Worm (Caenorhabditis elegans) whole organism, midembryonic: ENCODE results near the gene rgs-3.

ENCODE experiments used
- T22C8.4 ChIP-seq: fragments of 200-800 bp; sonication (Bioruptor generic); IDR thresholded peaks from 2 replicates; pipeline ENCODE4 v1.3.6; 2022; ENCODE audit warnings: missing genetic modification characterization, missing compliant biosample characterization
- cog-1 ChIP-seq: sonication (generic microtip); optimal IDR thresholded peaks from 2 replicates; lab custom pipeline; 2016; ENCODE audit warnings: missing genetic modification characterization, missing compliant biosample characterization
- flt-1 ChIP-seq: fragments of 200-800 bp; sonication (Bioruptor generic); IDR thresholded peaks from 2 replicates; pipeline ENCODE4 v1.3.6; 2022; ENCODE audit warnings: missing genetic modification characterization, missing compliant biosample characterization
- klf-2 ChIP-seq: fragments of 200-800 bp; sonication (Bioruptor generic); conservative IDR thresholded peaks from 2 replicates; pipeline ENCODE4 v1.3.6; 2022; ENCODE audit warnings: missing genetic modification reagents, missing genetic modification characterization, missing compliant biosample characterization
- med-1 ChIP-seq: sonication (generic microtip); optimal IDR thresholded peaks from 2 replicates; lab custom pipeline; 2017; ENCODE audit warnings: missing genetic modification characterization, mild to moderate bottlenecking, missing compliant biosample characterization, antibody characterized with exemption, missing genetic modification reagents; ENCODE audit not compliant: insufficient read depth
- ref-1 ChIP-seq: fragments of 200-800 bp; sonication (Bioruptor generic); conservative IDR thresholded peaks from 2 replicates; pipeline ENCODE4 v1.3.6; 2022; ENCODE audit warnings: missing genetic modification reagents, missing genetic modification characterization, missing compliant biosample characterization
- tab-1 ChIP-seq: fragments of 200-800 bp; sonication (Bioruptor generic); IDR thresholded peaks from 2 replicates; pipeline ENCODE4 v1.3.6; 2022; ENCODE audit warnings: missing genetic modification characterization, missing compliant biosample characterization
- ztf-23 ChIP-seq: fragments of 200-800 bp; sonication (Bioruptor generic); IDR thresholded peaks from 2 replicates; pipeline ENCODE4 v1.3.6; 2022; ENCODE audit warnings: missing genetic modification reagents, missing genetic modification characterization, missing compliant biosample characterization
- ztf-29 ChIP-seq: fragments of 200-800 bp; sonication (Bioruptor generic); IDR thresholded peaks from 2 replicates; pipeline ENCODE4 v1.3.6; 2022; ENCODE audit warnings: missing genetic modification reagents, missing genetic modification characterization, missing compliant biosample characterization

The rgs-3 gene

DNA sequence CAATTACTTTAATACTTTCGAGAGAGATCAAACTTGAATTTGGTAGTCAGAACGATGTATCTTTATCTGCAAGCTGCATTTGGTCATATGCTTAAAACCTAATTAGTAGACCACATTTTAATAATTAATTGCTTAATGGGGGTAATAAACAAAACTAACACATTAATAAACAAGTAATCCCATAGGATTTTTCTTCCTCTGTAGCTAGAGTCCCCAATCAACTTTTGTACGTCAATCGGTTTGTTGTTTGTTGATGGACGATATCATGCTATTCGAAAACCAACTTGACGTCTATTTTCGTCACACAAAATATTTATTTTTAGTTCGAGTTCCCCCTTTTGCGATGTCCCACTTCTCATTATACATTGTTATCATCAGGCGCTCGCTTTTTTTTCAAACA is 1.9 kb downstream of the rgs-3 start:
- TF ChIP-seq med-1 (GFP tag; lab: Kevin White, UChicago) (no peak), T22C8.4 (GFP tag; lab: Robert Waterston, UW) (no peak), tab-1 (GFP tag; lab: Robert Waterston, UW) (no peak), klf-2 (GFP tag; lab: Robert Waterston, UW) (no peak), ref-1 (GFP tag; lab: Robert Waterston, UW) (no peak), ztf-29 (GFP tag; lab: Robert Waterston, UW) (no peak), cog-1 (no peak), ztf-23 (GFP tag; lab: Robert Waterston, UW) (no peak), flt-1 (GFP tag; lab: Robert Waterston, UW) (no peak)

DNA sequence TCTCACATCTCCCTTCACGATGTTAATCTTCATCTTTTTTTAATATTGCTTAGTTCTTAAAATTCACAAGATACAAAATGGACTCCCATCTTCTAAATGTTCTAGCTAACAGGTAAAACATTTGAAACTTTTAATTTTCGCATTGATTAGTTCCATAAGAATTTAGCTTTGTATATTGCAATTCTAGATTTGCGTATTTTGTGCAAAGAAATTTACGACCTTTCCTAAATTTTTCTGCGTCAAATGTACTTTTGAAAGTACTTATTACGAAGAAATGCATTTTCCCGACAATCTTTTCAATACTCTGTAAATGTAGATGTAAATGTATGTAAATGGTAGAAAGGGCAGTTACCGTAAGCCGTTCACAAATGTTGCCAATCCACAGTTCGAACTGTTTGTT is 4.4 kb downstream of the rgs-3 start:
- TF ChIP-seq ref-1 (GFP tag; lab: Robert Waterston, UW) (no peak), T22C8.4 (GFP tag; lab: Robert Waterston, UW) (no peak), ztf-23 (GFP tag; lab: Robert Waterston, UW) (no peak), med-1 (GFP tag; lab: Kevin White, UChicago) (no peak), cog-1 (no peak), ztf-29 (GFP tag; lab: Robert Waterston, UW) (no peak)

DNA sequence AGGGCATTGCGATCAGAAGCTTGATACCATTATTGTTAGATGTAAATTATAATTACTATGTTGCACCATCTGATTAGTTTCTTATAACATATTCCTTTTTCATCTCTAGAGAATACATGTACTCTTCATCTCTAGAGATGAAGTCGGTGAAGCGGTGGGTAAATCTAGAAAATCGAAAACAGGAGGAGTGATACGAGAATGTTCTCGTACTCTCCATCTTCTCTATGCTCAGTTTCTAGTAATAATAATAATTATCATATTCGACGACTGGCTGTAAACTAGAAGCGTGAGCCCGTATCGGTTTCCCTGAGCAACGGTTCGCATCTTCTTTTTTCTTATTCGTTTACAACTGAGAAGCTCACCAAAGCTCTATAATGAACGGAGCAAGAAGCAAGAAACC is 8.2 kb downstream of the rgs-3 start:
- TF ChIP-seq cog-1: no peak
- no peak for TF ChIP-seq ztf-29 (GFP tag; lab: Robert Waterston, UW)
- no peak for TF ChIP-seq tab-1 (GFP tag; lab: Robert Waterston, UW)
- no peak for TF ChIP-seq klf-2 (GFP tag; lab: Robert Waterston, UW)
- TF ChIP-seq T22C8.4 (GFP tag; lab: Robert Waterston, UW): no peak
- TF ChIP-seq ztf-23 (GFP tag; lab: Robert Waterston, UW): no peak
- no peak for TF ChIP-seq flt-1 (GFP tag; lab: Robert Waterston, UW)
- no peak for TF ChIP-seq ref-1 (GFP tag; lab: Robert Waterston, UW)
- TF ChIP-seq med-1 (GFP tag; lab: Kevin White, UChicago): no peak

DNA sequence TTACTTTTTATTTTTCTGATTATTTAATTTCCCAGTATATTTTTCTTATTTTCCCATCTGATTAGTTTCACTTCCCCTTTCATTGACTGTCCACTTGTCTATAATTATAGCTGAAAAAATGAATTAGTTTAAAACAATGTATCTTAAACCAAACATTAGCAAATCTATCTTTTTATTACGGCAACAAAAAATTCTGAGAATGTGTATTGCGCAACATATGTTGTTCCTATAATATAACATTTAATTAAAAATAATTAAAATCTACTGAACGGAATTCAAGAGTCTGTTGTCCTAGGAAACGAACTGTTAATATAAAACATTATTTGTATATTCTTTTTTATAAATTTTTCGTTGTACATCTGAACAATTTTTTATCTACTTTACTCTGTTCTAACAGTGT is 10.4 kb downstream of the rgs-3 start:
- TF ChIP-seq ztf-29 (GFP tag; lab: Robert Waterston, UW): no peak
- no peak for TF ChIP-seq flt-1 (GFP tag; lab: Robert Waterston, UW)
- no peak for TF ChIP-seq tab-1 (GFP tag; lab: Robert Waterston, UW)
- TF ChIP-seq ref-1 (GFP tag; lab: Robert Waterston, UW): no peak
- no peak for TF ChIP-seq klf-2 (GFP tag; lab: Robert Waterston, UW)
- no peak for TF ChIP-seq T22C8.4 (GFP tag; lab: Robert Waterston, UW)
- no peak for TF ChIP-seq cog-1
- no peak for TF ChIP-seq ztf-23 (GFP tag; lab: Robert Waterston, UW)
- no peak for TF ChIP-seq med-1 (GFP tag; lab: Kevin White, UChicago)

DNA sequence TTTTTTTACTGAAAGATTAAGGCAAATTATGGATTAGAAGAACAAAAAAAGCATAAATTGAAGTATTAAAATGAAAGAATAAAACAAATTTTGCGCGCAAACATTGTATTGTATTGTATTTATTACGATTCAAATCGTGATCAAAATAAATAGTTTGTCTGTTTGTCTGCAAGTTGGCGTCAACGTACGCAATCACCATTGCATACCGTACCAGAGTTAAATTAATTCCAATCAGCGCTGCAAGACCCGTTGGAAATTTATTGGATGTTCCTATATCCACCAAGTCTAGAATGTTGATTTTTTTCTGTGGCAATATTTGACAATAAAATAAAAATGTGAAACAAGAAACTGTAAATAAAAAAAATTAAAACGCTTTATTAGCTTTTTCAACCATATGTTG is 13.6 kb downstream of the rgs-3 start, which contains the start of gene heri-1:
heri-1 (minus strand) TSS at position 8 of the 400 bp plus-strand sequence.
- TF ChIP-seq ref-1 (GFP tag; lab: Robert Waterston, UW) (no peak), cog-1 (no peak), flt-1 (GFP tag; lab: Robert Waterston, UW) (no peak), ztf-23 (GFP tag; lab: Robert Waterston, UW) (no peak), klf-2 (GFP tag; lab: Robert Waterston, UW) (no peak), T22C8.4 (GFP tag; lab: Robert Waterston, UW) (no peak), med-1 (GFP tag; lab: Kevin White, UChicago) (no peak), ztf-29 (GFP tag; lab: Robert Waterston, UW) (no peak), tab-1 (GFP tag; lab: Robert Waterston, UW) (no peak)

DNA sequence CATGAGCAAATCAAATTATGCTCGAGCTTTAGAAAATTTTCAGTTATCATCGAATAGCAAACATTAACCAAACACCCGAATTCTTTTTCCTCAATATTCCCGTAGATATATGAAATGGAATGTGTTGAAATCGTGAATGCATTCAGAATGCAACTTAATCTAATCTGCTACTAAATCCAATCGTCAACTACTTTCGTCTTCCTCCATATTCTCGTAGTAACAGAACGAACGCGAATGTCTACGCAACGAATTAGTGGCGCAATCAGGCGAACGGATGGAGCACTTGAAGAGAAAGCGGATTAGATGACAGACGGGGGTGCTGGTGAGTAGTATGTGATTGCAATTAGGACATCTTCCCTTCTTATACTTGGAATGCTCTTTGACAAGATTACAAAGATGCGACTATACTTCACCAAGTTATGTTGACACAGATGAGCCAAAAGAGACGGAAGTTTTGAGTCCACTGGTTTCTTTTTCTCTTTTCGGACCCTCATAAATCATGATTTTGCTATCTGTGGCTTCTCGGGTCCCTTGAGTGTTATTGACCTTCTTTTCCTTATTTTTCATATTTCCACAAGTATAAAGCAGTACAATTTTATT is 14.3 kb downstream of the rgs-3 start:
- TF ChIP-seq ztf-23 (GFP tag; lab: Robert Waterston, UW) (no peak), T22C8.4 (GFP tag; lab: Robert Waterston, UW) (no peak), ztf-29 (GFP tag; lab: Robert Waterston, UW) (no peak), ref-1 (GFP tag; lab: Robert Waterston, UW) (no peak), cog-1 (no peak), med-1 (GFP tag; lab: Kevin White, UChicago) (no peak), klf-2 (GFP tag; lab: Robert Waterston, UW) (no peak), flt-1 (GFP tag; lab: Robert Waterston, UW) (no peak), tab-1 (GFP tag; lab: Robert Waterston, UW) (no peak)

DNA sequence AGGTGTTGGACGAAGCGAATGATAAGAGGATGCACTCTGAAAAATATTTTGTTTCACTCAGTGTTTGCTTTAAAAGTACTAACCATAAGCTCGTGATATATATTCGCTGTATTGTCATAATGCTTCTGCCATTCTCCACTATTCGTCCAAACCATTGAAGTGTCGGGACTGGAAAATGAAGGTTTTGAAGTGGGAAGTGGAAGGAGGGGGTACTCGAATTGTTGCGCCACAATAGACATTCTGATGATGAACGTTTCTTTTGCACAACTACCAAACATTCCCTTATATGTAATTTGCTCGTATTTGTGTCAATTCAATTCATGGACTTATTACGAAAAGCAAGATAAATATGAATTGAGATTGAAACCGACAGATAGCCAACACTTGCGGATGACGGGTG is 15.7 kb downstream of the rgs-3 start:
- TF ChIP-seq med-1 (GFP tag; lab: Kevin White, UChicago): no peak
- TF ChIP-seq ztf-29 (GFP tag; lab: Robert Waterston, UW): no peak
- TF ChIP-seq flt-1 (GFP tag; lab: Robert Waterston, UW): no peak

DNA sequence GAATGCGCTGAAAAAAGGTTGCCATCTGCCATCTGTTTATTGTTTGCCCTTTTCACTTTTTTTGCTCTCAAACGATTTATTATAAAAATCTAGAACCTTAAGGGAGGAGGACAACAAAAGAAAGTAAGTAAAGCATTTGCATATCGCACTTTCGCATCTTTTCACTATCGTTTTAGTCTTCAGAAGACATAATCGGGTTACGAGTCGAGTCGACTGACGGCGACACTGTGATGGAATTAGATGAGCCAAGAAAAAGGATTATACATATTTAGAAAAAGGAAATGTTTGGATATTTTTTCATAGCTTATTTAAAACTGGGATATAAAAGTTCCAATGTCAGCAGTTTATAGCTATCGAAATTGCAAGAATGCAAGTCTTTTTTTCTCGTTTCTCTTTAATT is 17.1 kb downstream of the rgs-3 start:
- TF ChIP-seq klf-2 (GFP tag; lab: Robert Waterston, UW) (no peak), ztf-29 (GFP tag; lab: Robert Waterston, UW) (no peak), flt-1 (GFP tag; lab: Robert Waterston, UW) (no peak), tab-1 (GFP tag; lab: Robert Waterston, UW) (no peak), T22C8.4 (GFP tag; lab: Robert Waterston, UW) (no peak), cog-1 (no peak)

DNA sequence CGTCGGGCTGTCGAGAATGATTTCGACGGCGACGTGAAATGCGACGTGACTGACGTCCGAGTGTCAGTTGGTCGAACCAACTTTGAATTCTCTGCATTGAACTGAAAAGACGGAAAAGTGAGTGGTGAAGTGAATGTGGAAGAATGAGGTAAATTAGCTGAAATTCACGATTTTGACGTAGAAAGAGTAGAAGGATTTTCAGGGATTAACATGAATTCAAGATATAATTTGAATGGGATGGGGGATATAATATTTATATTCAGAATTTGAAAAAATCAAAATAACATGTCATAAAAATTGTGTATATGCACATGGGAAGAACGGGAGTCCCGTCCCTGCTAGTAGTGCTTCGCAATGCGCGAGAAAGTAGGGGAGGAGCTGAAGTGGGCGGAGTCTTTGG is 18.6 kb downstream of the rgs-3 start, which contains the start of gene C29H12.6:
C29H12.6 (minus strand) TSS at position 101 of the 400 bp plus-strand sequence.
- TF ChIP-seq T22C8.4 (GFP tag; lab: Robert Waterston, UW) (no peak), tab-1 (GFP tag; lab: Robert Waterston, UW) (0 out of 2 replicates have a peak, but pooled peaks have one; percentile 16)
